Fruit fly (Drosophila melanogaster): ENCODE measurements around the gene Ulp1.

Ulp1 gene

dm6 chrX:19154249-19154648 is 53.7 kb downstream of the Ulp1 start:
- TF ChIP-seq B-H1 (GFP tag; IDR thresholded peaks at IDR 0.05), result no peak
- no peak for TF ChIP-seq Hmx (GFP tag; optimal IDR thresholded peaks at IDR 0.05)
- no peak for TF ChIP-seq Sox102F (GFP tag; optimal IDR thresholded peaks at IDR 0.05)
- peak in 1 of 2 experiments; percentile 95 for TF ChIP-seq Hr78 (GFP tag; optimal IDR thresholded peaks at IDR 0.05)
- no peak for TF ChIP-seq pan (optimal IDR thresholded peaks at IDR 0.05)
- no peak for TF ChIP-seq pan (GFP tag; optimal IDR thresholded peaks at IDR 0.05 in 1 of 2, IDR thresholded peaks at IDR 0.05 in 1 of 2)

- TF ChIP-seq ase (GFP tag; IDR thresholded peaks at IDR 0.05), result no peak
- no peak for TF ChIP-seq Nf-YB (GFP tag; optimal IDR thresholded peaks at IDR 0.05)
- TF ChIP-seq CG3163 (GFP tag; optimal IDR thresholded peaks at IDR 0.05), result peak; percentile 98
- peak; percentile 99 for TF ChIP-seq Jarid2 (GFP tag; optimal IDR thresholded peaks at IDR 0.05)
- TF ChIP-seq mirr (GFP tag; optimal IDR thresholded peaks at IDR 0.05), result peak; percentile 40
- TF ChIP-seq tin (GFP tag; optimal IDR thresholded peaks at IDR 0.05), result no peak
- TF ChIP-seq Usf (GFP tag; optimal IDR thresholded peaks at IDR 0.05), result no peak
- TF ChIP-seq pros (GFP tag; optimal IDR thresholded peaks at IDR 0.05), result peak; percentile 93
- TF ChIP-seq MTF-1 (GFP tag; optimal IDR thresholded peaks at IDR 0.05; ENCODE audit: borderline replicate concordance), result no peak
- no peak for TF ChIP-seq da (GFP tag; optimal IDR thresholded peaks at IDR 0.05)
- no peak for TF ChIP-seq CG14710 (tag; optimal IDR thresholded peaks at IDR 0.05)
- no peak for TF ChIP-seq CkIIα-i1 (GFP tag; IDR thresholded peaks at IDR 0.05)
- TF ChIP-seq CrebB (tag; optimal IDR thresholded peaks at IDR 0.05), result peak; percentile 18
- no peak for TF ChIP-seq wek (GFP tag; optimal IDR thresholded peaks at IDR 0.05)
- 0 out of 3 replicates have a peak, but pooled peaks have one; percentile 15 for TF ChIP-seq zfh1 (GFP tag; IDR thresholded peaks at IDR 0.05)
- no peak for TF ChIP-seq CG15601 (tag; optimal IDR thresholded peaks at IDR 0.05)
- no peak for TF ChIP-seq CG11085 (GFP tag; IDR thresholded peaks at IDR 0.05)
- peak; percentile 32; the same call in 1 of the 2 replicates for TF ChIP-seq chm (GFP tag; IDR thresholded peaks at IDR 0.05)
- peak; percentile 9 for TF ChIP-seq CG9609 (GFP tag; optimal IDR thresholded peaks at IDR 0.05)
- TF ChIP-seq CG1529 (GFP tag; optimal IDR thresholded peaks at IDR 0.05), result no peak
- TF ChIP-seq CG7372 (GFP tag; IDR thresholded peaks at IDR 0.05), result no peak
- peak; percentile 14; the same call in 1 of the 2 replicates for TF ChIP-seq Nf-YA (GFP tag; IDR thresholded peaks at IDR 0.05)
- TF ChIP-seq pum (GFP tag; optimal IDR thresholded peaks at IDR 0.05), result no peak
- TF ChIP-seq CG3726 (GFP tag; IDR thresholded peaks at IDR 0.05), result no peak
- no peak for TF ChIP-seq luna (GFP tag; optimal IDR thresholded peaks at IDR 0.05)
- peak; percentile 23 for TF ChIP-seq Blimp-1 (GFP tag; optimal IDR thresholded peaks at IDR 0.05)
- TF ChIP-seq Tbp (GFP tag; optimal IDR thresholded peaks at IDR 0.05), result no peak
- TF ChIP-seq Antp (GFP tag; optimal IDR thresholded peaks at IDR 0.05), result peak; percentile 1
- TF ChIP-seq CG6654 (GFP tag; optimal IDR thresholded peaks at IDR 0.05), result no peak
- no peak for TF ChIP-seq oc (tag; optimal IDR thresholded peaks at IDR 0.05)
- peak; percentile 14 for TF ChIP-seq CG6765 (GFP tag; optimal IDR thresholded peaks at IDR 0.05)
- 0 out of 3 replicates have a peak, but pooled peaks have one; percentile 46 for TF ChIP-seq zen2 (GFP tag; IDR thresholded peaks at IDR 0.05; ENCODE audit: partially characterized antibody)
- no peak for TF ChIP-seq CG13775 (GFP tag; optimal IDR thresholded peaks at IDR 0.05)
- no peak for TF ChIP-seq bsh (GFP tag; optimal IDR thresholded peaks at IDR 0.05)
- peak; percentile 100 for TF ChIP-seq kah (GFP tag; optimal IDR thresholded peaks at IDR 0.05)
- no peak for TF ChIP-seq CG32772 (GFP tag; IDR thresholded peaks at IDR 0.05)
- TF ChIP-seq cg (GFP tag; optimal IDR thresholded peaks at IDR 0.05), result peak; percentile 63
- no peak for TF ChIP-seq CG14441 (GFP tag; IDR thresholded peaks at IDR 0.05)
- peak; percentile 8 for TF ChIP-seq CG8089 (GFP tag; optimal IDR thresholded peaks at IDR 0.05)
- peak; percentile 51; the same call in 1 of the 2 replicates for TF ChIP-seq Bgb (GFP tag; IDR thresholded peaks at IDR 0.05; ENCODE audit: partially characterized antibody)
- no peak for TF ChIP-seq CG4854 (GFP tag; optimal IDR thresholded peaks at IDR 0.05)
These were observed 54.5 kb downstream of the Ulp1 start for dm6 chrX:19153288-19154130.

Measured in whole organism, embryonic.